Worm (Caenorhabditis elegans) whole organism, L4 larva: ENCODE measurements around the gene gpdh-2.
A peak's percentile ranks its signal among the peaks of the same experiment; 100 is the strongest.

Source experiments
- D1046.2 ChIP-seq: fragments of 200-800 bp; sonication (Bioruptor generic); IDR thresholded peaks from 2 replicates; pipeline ENCODE4 v1.3.6; 2022; ENCODE audit warnings: missing genetic modification characterization, missing compliant biosample characterization
- F26F4.8 ChIP-seq: fragments of 200-800 bp; sonication (Bioruptor generic); conservative IDR thresholded peaks from 2 replicates; pipeline ENCODE4 v1.3.6; 2022; ENCODE audit warnings: missing genetic modification characterization, missing compliant biosample characterization
- F37D6.2 ChIP-seq: sonication (generic microtip); optimal IDR thresholded peaks from 2 replicates; lab custom pipeline; 2016; ENCODE audit warnings: mild to moderate bottlenecking, missing genetic modification characterization, missing compliant biosample characterization
- F49E8.2 ChIP-seq: sonication (generic microtip); optimal IDR thresholded peaks from 2 replicates; lab custom pipeline; 2016; ENCODE audit warnings: missing compliant biosample characterization, mild to moderate bottlenecking, missing genetic modification characterization, borderline replicate concordance
- R02D3.7 ChIP-seq: fragments of 150-350 bp; sonication (generic microtip); optimal IDR thresholded peaks from 3 replicates; lab custom pipeline; 2014; ENCODE audit warnings: missing biosample characterization, missing genetic modification characterization
- Y48G9A.11 ChIP-seq: fragments of 200-800 bp; sonication (Bioruptor generic); IDR thresholded peaks from 2 replicates; pipeline ENCODE4 v1.3.6; 2022; ENCODE audit warnings: missing genetic modification reagents, missing genetic modification characterization, missing compliant biosample characterization
- Y5F2A.4 ChIP-seq: fragments of 200-800 bp; sonication (Bioruptor generic); optimal IDR thresholded peaks from 2 replicates; lab custom pipeline; 2018; ENCODE audit warnings: mild to moderate bottlenecking, missing genetic modification characterization, missing compliant biosample characterization
- Y75B8A.6 ChIP-seq: fragments of 200-800 bp; sonication (Bioruptor generic); IDR thresholded peaks from 2 replicates; pipeline ENCODE4 v1.3.6; 2022; ENCODE audit warnings: missing genetic modification reagents, missing genetic modification characterization, missing compliant biosample characterization
- ZK337.2 ChIP-seq: fragments of 200-800 bp; sonication (Bioruptor generic); IDR thresholded peaks from 2 replicates; pipeline ENCODE4 v1.3.6; 2022; ENCODE audit warnings: missing genetic modification reagents, missing genetic modification characterization, missing compliant biosample characterization
- aha-1 ChIP-seq: fragments of 150-350 bp; peaks from one replicate; lab custom pipeline; 2014; ENCODE audit warnings: missing biosample characterization, missing genetic modification characterization
- ama-1 ChIP-seq: fragments of 150-350 bp; optimal IDR thresholded peaks from 2 replicates; lab custom pipeline; 2014; ENCODE audit warnings: inconsistent platforms, mixed read lengths
- arid-1 ChIP-seq: fragments of 200-800 bp; sonication (Bioruptor generic); conservative IDR thresholded peaks from 2 replicates; pipeline ENCODE4 v1.3.6; 2022; ENCODE audit warnings: missing genetic modification reagents, missing genetic modification characterization, missing compliant biosample characterization
- attf-4 ChIP-seq: sonication (generic microtip); optimal IDR thresholded peaks from 3 replicates; lab custom pipeline; 2017; ENCODE audit warnings: missing biosample characterization, missing genetic modification characterization
- ceh-20 ChIP-seq: fragments of 200-800 bp; sonication (Bioruptor generic); IDR thresholded peaks from 2 replicates; pipeline ENCODE4 v1.3.6; 2022; ENCODE audit warnings: missing genetic modification reagents, missing genetic modification characterization, missing compliant biosample characterization
- ceh-32 ChIP-seq: sonication (generic microtip); optimal IDR thresholded peaks from 2 replicates; lab custom pipeline; 2016; ENCODE audit warnings: mild to moderate bottlenecking, missing genetic modification characterization, missing compliant biosample characterization; ENCODE audit not compliant: poor library complexity
- ceh-82 ChIP-seq: sonication (generic microtip); optimal IDR thresholded peaks from 2 replicates; lab custom pipeline; 2017; ENCODE audit warnings: missing biosample characterization, missing genetic modification characterization
- cey-2 ChIP-seq: sonication (generic microtip); optimal IDR thresholded peaks from 3 replicates; lab custom pipeline; 2017; ENCODE audit warnings: missing genetic modification characterization, mild to moderate bottlenecking, missing compliant biosample characterization, antibody characterized with exemption, borderline replicate concordance; ENCODE audit not compliant: insufficient read depth
- daf-16 ChIP-seq, 3 experiments: sonication (generic microtip); optimal IDR thresholded peaks; 2 replicates each; lab custom pipeline; 2016 to 2017; ENCODE audit warnings: missing genetic modification characterization in 3 of 3, missing genetic modification reagents in 3 of 3, mild to moderate bottlenecking in 2 of 3, missing compliant biosample characterization in 2 of 3, missing biosample characterization in 1 of 3, moderate library complexity in 1 of 3
- daf-19 ChIP-seq: fragments of 200-800 bp; sonication (Bioruptor generic); conservative IDR thresholded peaks from 2 replicates; pipeline ENCODE4 v1.3.6; 2022; ENCODE audit warnings: missing genetic modification characterization, missing compliant biosample characterization
- daf-8 ChIP-seq: fragments of 200-800 bp; sonication (Bioruptor generic); IDR thresholded peaks from 2 replicates; pipeline ENCODE4 v1.3.6; 2022; ENCODE audit warnings: missing genetic modification characterization, missing compliant biosample characterization
- dmd-6 ChIP-seq: fragments of 200-800 bp; sonication (Bioruptor generic); IDR thresholded peaks from 2 replicates; pipeline ENCODE4 v1.3.6; 2022; ENCODE audit warnings: missing genetic modification reagents, missing genetic modification characterization, missing compliant biosample characterization
- duxl-1 ChIP-seq: sonication (generic microtip); optimal IDR thresholded peaks from 2 replicates; lab custom pipeline; 2016; ENCODE audit warnings: mild to moderate bottlenecking, missing genetic modification characterization, moderate library complexity, missing compliant biosample characterization; ENCODE audit not compliant: poor library complexity
- dve-1 ChIP-seq: sonication (generic microtip); optimal IDR thresholded peaks from 2 replicates; lab custom pipeline; 2017; ENCODE audit warnings: antibody characterized with exemption, mild to moderate bottlenecking, missing genetic modification characterization, missing compliant biosample characterization; ENCODE audit not compliant: insufficient read depth
- egl-43 ChIP-seq: fragments of 200-800 bp; sonication (Bioruptor generic); IDR thresholded peaks from 2 replicates; pipeline ENCODE4 v1.3.6; 2022; ENCODE audit warnings: missing genetic modification reagents, missing genetic modification characterization, missing compliant biosample characterization
- fkh-10 ChIP-seq: fragments of 150-350 bp; optimal IDR thresholded peaks from 2 replicates; lab custom pipeline; 2014; ENCODE audit warnings: missing biosample characterization, missing genetic modification reagents, missing genetic modification characterization
- fos-1 ChIP-seq: fragments of 150-350 bp; optimal IDR thresholded peaks from 2 replicates; lab custom pipeline; 2014; ENCODE audit warnings: missing biosample characterization, missing genetic modification characterization
- hlh-11 ChIP-seq: fragments of 200-800 bp; sonication (Bioruptor generic); optimal IDR thresholded peaks from 2 replicates; lab custom pipeline; 2018; ENCODE audit warnings: mild to moderate bottlenecking, missing genetic modification characterization, missing compliant biosample characterization
- hmg-1.1 ChIP-seq: fragments of 200-800 bp; sonication (Bioruptor generic); IDR thresholded peaks from 2 replicates; pipeline ENCODE4 v1.3.6; 2022; ENCODE audit warnings: missing genetic modification reagents, missing genetic modification characterization, missing compliant biosample characterization
- lim-7 ChIP-seq: fragments of 200-800 bp; sonication (Bioruptor generic); IDR thresholded peaks from 2 replicates; pipeline ENCODE4 v1.3.6; 2022; ENCODE audit warnings: missing genetic modification characterization, missing compliant biosample characterization
- lin-1 ChIP-seq: fragments of 200-800 bp; sonication (Bioruptor generic); IDR thresholded peaks from 2 replicates; pipeline ENCODE4 v1.3.6; 2022; ENCODE audit warnings: missing genetic modification reagents, missing genetic modification characterization, missing compliant biosample characterization
- lin-38 ChIP-seq: fragments of 200-800 bp; sonication (Bioruptor generic); IDR thresholded peaks from 2 replicates; pipeline ENCODE4 v1.3.6; 2022; ENCODE audit warnings: missing genetic modification reagents, missing genetic modification characterization, missing compliant biosample characterization
- lir-3 ChIP-seq: sonication (generic microtip); optimal IDR thresholded peaks from 2 replicates; lab custom pipeline; 2016; ENCODE audit warnings: mild to moderate bottlenecking, missing genetic modification characterization, missing compliant biosample characterization
- madf-5 ChIP-seq, 2 experiments: fragments of 200-800 bp; sonication (Bioruptor generic); IDR thresholded peaks; 2 replicates each; pipeline ENCODE4 v1.3.6; 2022; ENCODE audit warnings: missing compliant biosample characterization in 2 of 2, missing genetic modification characterization in 2 of 2
- madf-9 ChIP-seq: fragments of 200-800 bp; sonication (Bioruptor generic); conservative IDR thresholded peaks from 2 replicates; pipeline ENCODE4 v1.3.6; 2022; ENCODE audit warnings: missing genetic modification reagents, missing genetic modification characterization, missing compliant biosample characterization
- mdl-1 ChIP-seq, 2 experiments: fragments of 150-350 bp in 1 of 2; sonication (generic microtip) in 1 of 2; optimal IDR thresholded peaks; 2 replicates each; lab custom pipeline; 2014 to 2017; ENCODE audit warnings: missing biosample characterization in 2 of 2, missing genetic modification characterization in 2 of 2
- mep-1 ChIP-seq: fragments of 150-350 bp; sonication (generic microtip); optimal IDR thresholded peaks from 3 replicates; lab custom pipeline; 2014; ENCODE audit warnings: missing biosample characterization, missing genetic modification characterization
- mxl-3 ChIP-seq: fragments of 200-800 bp; sonication (Bioruptor generic); optimal IDR thresholded peaks from 2 replicates; lab custom pipeline; 2018; ENCODE audit warnings: mild to moderate bottlenecking, missing genetic modification characterization, missing compliant biosample characterization
- nhr-10 ChIP-seq: fragments of 150-350 bp; optimal IDR thresholded peaks from 2 replicates; lab custom pipeline; 2014; ENCODE audit warnings: missing biosample characterization, missing genetic modification characterization
- nhr-28 ChIP-seq: fragments of 150-350 bp; optimal IDR thresholded peaks from 2 replicates; lab custom pipeline; 2014; ENCODE audit warnings: missing biosample characterization, missing genetic modification characterization
- nhr-77 ChIP-seq: fragments of 150-350 bp; optimal IDR thresholded peaks from 2 replicates; lab custom pipeline; 2014; ENCODE audit warnings: missing biosample characterization, missing genetic modification characterization
- php-3 ChIP-seq: fragments of 200-800 bp; sonication (Bioruptor generic); IDR thresholded peaks from 2 replicates; pipeline ENCODE4 v1.3.6; 2022; ENCODE audit warnings: missing genetic modification reagents, missing genetic modification characterization, missing compliant biosample characterization
- pqm-1 ChIP-seq: sonication (generic microtip); optimal IDR thresholded peaks from 2 replicates; lab custom pipeline; 2017; ENCODE audit warnings: missing biosample characterization, missing genetic modification characterization
- saeg-2 ChIP-seq: fragments of 200-800 bp; sonication (Bioruptor generic); IDR thresholded peaks from 2 replicates; pipeline ENCODE4 v1.3.6; 2022; ENCODE audit warnings: missing genetic modification reagents, missing genetic modification characterization, missing compliant biosample characterization
- skn-1 ChIP-seq: fragments of 150-350 bp; optimal IDR thresholded peaks from 2 replicates; lab custom pipeline; 2014; ENCODE audit warnings: missing biosample characterization, missing genetic modification characterization
- snpc-1.2 ChIP-seq: fragments of 200-800 bp; sonication (Bioruptor generic); IDR thresholded peaks from 2 replicates; pipeline ENCODE4 v1.3.6; 2022; ENCODE audit warnings: missing genetic modification reagents, missing genetic modification characterization, missing compliant biosample characterization
- tag-97 ChIP-seq: fragments of 200-800 bp; sonication (Bioruptor generic); IDR thresholded peaks from 2 replicates; pipeline ENCODE4 v1.3.6; 2022; ENCODE audit warnings: missing genetic modification characterization, missing compliant biosample characterization
- zfp-2 ChIP-seq: sonication (generic microtip); optimal IDR thresholded peaks from 2 replicates; lab custom pipeline; 2016; ENCODE audit warnings: mild to moderate bottlenecking, missing genetic modification characterization, missing compliant biosample characterization
- zfp-3 ChIP-seq: fragments of 200-800 bp; sonication (Bioruptor generic); conservative IDR thresholded peaks from 2 replicates; pipeline ENCODE4 v1.3.6; 2022; ENCODE audit warnings: missing genetic modification reagents, missing genetic modification characterization, missing compliant biosample characterization
- zip-11 ChIP-seq: fragments of 200-800 bp; sonication (Bioruptor generic); IDR thresholded peaks from 2 replicates; pipeline ENCODE4 v1.3.6; 2022; ENCODE audit warnings: missing genetic modification characterization, missing compliant biosample characterization
- ztf-11 ChIP-seq: fragments of 150-350 bp; optimal IDR thresholded peaks from 2 replicates; lab custom pipeline; 2014; ENCODE audit warnings: missing biosample characterization, missing genetic modification characterization

Gene gpdh-2

DNA sequence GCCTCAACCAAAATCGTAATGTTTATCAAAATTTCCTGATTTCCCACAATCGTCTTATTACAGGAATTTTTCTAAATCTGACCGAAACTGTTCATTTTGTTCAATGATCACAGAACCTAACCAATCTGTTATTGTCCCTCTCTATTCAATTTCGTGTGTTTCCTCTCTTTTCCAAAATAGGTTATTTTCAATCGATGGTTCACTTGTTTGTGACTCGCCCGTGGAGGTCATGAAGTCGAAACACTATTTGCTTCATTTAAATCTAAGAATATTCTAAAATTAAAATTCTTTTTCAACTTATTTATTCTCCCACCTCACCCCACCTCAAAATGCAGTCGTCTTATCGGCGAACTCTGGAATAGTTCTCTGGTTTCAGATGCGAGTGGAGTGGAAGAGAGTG lies 8.1 kb downstream of the gpdh-2 start:
- TF ChIP-seq mxl-3 (GFP tag; lab: Kevin White, UChicago) (no peak), hlh-11 (tag; lab: Kevin White, UChicago) (peak; percentile 18), mdl-1 (tag; optimal IDR thresholded peaks at IDR 0.05; lab: Kevin White, UChicago) (no peak), saeg-2 (GFP tag; lab: Robert Waterston, UW) (no peak), cey-2 (no peak), daf-19 (GFP tag; lab: Robert Waterston, UW) (no peak), lin-38 (GFP tag; lab: Robert Waterston, UW) (no peak), nhr-10 (tag; lab: Kevin White, UChicago) (peak; percentile 10), Y48G9A.11 (GFP tag; lab: Robert Waterston, UW) (no peak), nhr-28 (tag; lab: Kevin White, UChicago) (peak; percentile 51), dve-1 (tag; lab: Kevin White, UChicago) (peak; percentile 8), skn-1 (no peak), snpc-1.2 (no peak), D1046.2 (GFP tag; lab: Robert Waterston, UW) (no peak), php-3 (no peak), zfp-3 (GFP tag; lab: Robert Waterston, UW) (no peak), daf-16 (GFP tag; optimal IDR thresholded peaks at IDR 0.05; lab: Kevin White, UChicago) (no peak), daf-16 (tag; optimal IDR thresholded peaks at IDR 0.05; lab: Kevin White, UChicago) (peak; percentile 62), arid-1 (GFP tag; lab: Robert Waterston, UW) (no peak), dmd-6 (GFP tag; lab: Robert Waterston, UW) (peak; percentile 39; the same call in 1 of the 2 replicates)
- TF ChIP-seq, all 104 proteins: peak for 6

DNA sequence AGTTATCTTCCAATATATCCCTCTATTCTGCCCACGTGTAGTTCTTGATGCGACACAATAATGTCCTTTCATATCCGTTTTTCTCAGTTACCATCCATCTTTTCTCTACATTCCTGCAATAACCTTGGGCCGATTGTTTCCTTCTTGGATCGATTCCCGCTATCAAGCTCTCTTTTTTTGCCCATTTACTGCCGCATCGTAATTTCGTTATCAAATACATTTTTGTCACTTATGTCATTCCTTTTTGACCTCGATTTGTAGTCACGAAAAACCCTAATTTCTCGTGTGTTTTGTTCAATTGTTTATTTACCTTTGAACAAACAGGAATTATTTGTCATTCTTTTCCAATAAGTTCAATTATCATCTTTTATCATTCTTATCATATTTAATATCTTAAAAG lies 9.0 kb downstream of the gpdh-2 start:
- TF ChIP-seq php-3 (peak; percentile 65), daf-8 (GFP tag; lab: Robert Waterston, UW) (no peak), nhr-77 (tag; lab: Kevin White, UChicago) (peak; percentile 33), Y5F2A.4 (GFP tag; lab: Kevin White, UChicago) (no peak), Y75B8A.6 (GFP tag; lab: Robert Waterston, UW) (no peak), tag-97 (no peak), zfp-3 (GFP tag; lab: Robert Waterston, UW) (no peak), skn-1 (no peak), lin-1 (GFP tag; lab: Robert Waterston, UW) (no peak), mep-1 (tag; lab: Kevin White, UChicago) (peak; percentile 6), ama-1 (no peak), pqm-1 (peak; percentile 45), duxl-1 (no peak), hmg-1.1 (no peak), lir-3 (tag; lab: Kevin White, UChicago) (no peak), madf-9 (no peak), daf-19 (GFP tag; lab: Robert Waterston, UW) (no peak), fkh-10 (GFP tag; lab: Kevin White, UChicago) (no peak), madf-5 (GFP tag; IDR thresholded peaks at IDR 0.05; lab: Robert Waterston, UW) (no peak), F26F4.8 (no peak), F49E8.2 (tag; lab: Kevin White, UChicago) (no peak), fos-1 (tag; lab: Kevin White, UChicago) (no peak), daf-16 (GFP tag; optimal IDR thresholded peaks at IDR 0.05; lab: Kevin White, UChicago) (no peak), daf-16 (tag; optimal IDR thresholded peaks at IDR 0.05; lab: Kevin White, UChicago) (peak; percentile 94), ZK337.2 (GFP tag; lab: Robert Waterston, UW) (no peak), R02D3.7 (tag; lab: Kevin White, UChicago) (no peak), dmd-6 (GFP tag; lab: Robert Waterston, UW) (peak; percentile 63), ceh-82 (tag; lab: Kevin White, UChicago) (no peak), zip-11 (GFP tag; lab: Robert Waterston, UW) (no peak), ceh-20 (no peak), aha-1 (tag; lab: Kevin White, UChicago) (no peak), attf-4 (tag; lab: Kevin White, UChicago) (no peak), ztf-11 (no peak), lim-7 (GFP tag; lab: Robert Waterston, UW) (no peak), egl-43 (GFP tag; lab: Robert Waterston, UW) (no peak), zfp-2 (tag; lab: Kevin White, UChicago) (no peak), F37D6.2 (tag; lab: Kevin White, UChicago) (no peak), ceh-32 (no peak)
